Worm (Caenorhabditis elegans) whole organism, mixed stage, embryonic: ENCODE results near the gene ceh-37.

Source experiments
- ces-1 ChIP-seq: fragments of 150-350 bp; optimal IDR thresholded peaks from 2 replicates; lab custom pipeline; 2014; ENCODE audit warnings: missing biosample characterization, missing genetic modification reagents, missing genetic modification characterization
- lsy-2 ChIP-seq: fragments of 150-350 bp; optimal IDR thresholded peaks from 2 replicates; lab custom pipeline; 2014; ENCODE audit warnings: missing biosample characterization, missing genetic modification characterization
- nhr-237 ChIP-seq: fragments of 150-350 bp; optimal IDR thresholded peaks from 2 replicates; lab custom pipeline; 2014; ENCODE audit warnings: missing biosample characterization, missing genetic modification characterization
- nhr-28 ChIP-seq: fragments of 150-350 bp; optimal IDR thresholded peaks from 2 replicates; lab custom pipeline; 2014; ENCODE audit warnings: missing biosample characterization, missing genetic modification characterization
- nhr-76 ChIP-seq: sonication (generic microtip); optimal IDR thresholded peaks from 2 replicates; lab custom pipeline; 2017; ENCODE audit warnings: missing biosample characterization, missing genetic modification characterization
- snpc-4 ChIP-seq: fragments of 150-350 bp; optimal IDR thresholded peaks from 2 replicates; lab custom pipeline; 2014; ENCODE audit warnings: missing biosample characterization, missing genetic modification characterization
- sptf-1 ChIP-seq: sonication (generic microtip); optimal IDR thresholded peaks from 2 replicates; lab custom pipeline; 2017; ENCODE audit warnings: mild to moderate bottlenecking, missing genetic modification characterization, moderate library complexity, missing compliant biosample characterization
- unc-62 ChIP-seq: fragments of 150-350 bp; optimal IDR thresholded peaks from 2 replicates; lab custom pipeline; 2014; ENCODE audit warnings: missing biosample characterization, missing genetic modification reagents, missing genetic modification characterization

DNA sequence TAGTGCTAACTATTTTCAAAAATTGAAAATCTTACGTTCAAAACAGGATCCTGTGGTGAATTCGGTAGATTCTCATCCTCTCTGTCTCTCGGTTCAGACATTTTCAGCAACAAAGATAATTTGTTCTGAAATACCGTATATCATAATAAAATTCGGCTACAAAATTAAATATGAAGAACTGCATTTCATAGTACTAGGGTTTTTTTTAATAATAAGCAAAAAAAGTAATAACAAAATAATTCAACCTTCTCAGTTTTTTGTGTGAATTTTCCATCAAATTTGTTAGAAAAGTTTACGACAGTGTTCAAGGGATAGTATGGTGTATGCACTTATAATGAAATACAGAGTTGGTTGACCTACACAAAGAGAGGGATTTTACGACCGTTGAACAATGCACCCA, 15.4 kb upstream of the ceh-37 start, which contains the start of gene K06G5.3:
- TF ChIP-seq sptf-1 (tag; lab: Kevin White, UChicago), result no peak
- TF ChIP-seq lsy-2 (tag; lab: Kevin White, UChicago), result no peak
- no peak for TF ChIP-seq nhr-28 (tag; lab: Kevin White, UChicago)
- TF ChIP-seq nhr-76, result no peak
- no peak for TF ChIP-seq unc-62 (GFP tag; lab: Kevin White, UChicago)
- no peak for TF ChIP-seq ces-1 (GFP tag; lab: Kevin White, UChicago)
- no peak for TF ChIP-seq snpc-4 (tag; lab: Kevin White, UChicago)
- no peak for TF ChIP-seq nhr-237
